Worm (Caenorhabditis elegans) whole organism, late embryonic: ENCODE results near the gene srt-18.

Experiments
- K02D7.2 ChIP-seq: sonication (generic microtip); optimal IDR thresholded peaks from 2 replicates; lab custom pipeline; 2017; ENCODE audit warnings: mild to moderate bottlenecking, missing genetic modification characterization, missing compliant biosample characterization
- T23F11.4 ChIP-seq: fragments of 200-800 bp; sonication (Bioruptor generic); optimal IDR thresholded peaks from 2 replicates; lab custom pipeline; 2018; ENCODE audit warnings: mild to moderate bottlenecking, missing genetic modification characterization, missing compliant biosample characterization
- ceh-22 ChIP-seq: sonication (generic microtip); optimal IDR thresholded peaks from 2 replicates; lab custom pipeline; 2017; ENCODE audit warnings: missing biosample characterization, missing genetic modification characterization
- ceh-9 ChIP-seq: sonication (generic microtip); optimal IDR thresholded peaks from 2 replicates; lab custom pipeline; 2016; ENCODE audit warnings: mild to moderate bottlenecking, missing genetic modification characterization, inconsistent platforms, missing compliant biosample characterization
- fkh-10 ChIP-seq: fragments of 150-350 bp; optimal IDR thresholded peaks from 2 replicates; lab custom pipeline; 2014; ENCODE audit warnings: missing biosample characterization, missing genetic modification reagents, missing genetic modification characterization
- pqm-1 ChIP-seq: sonication (generic microtip); optimal IDR thresholded peaks from 2 replicates; lab custom pipeline; 2016; ENCODE audit warnings: missing genetic modification characterization, missing compliant biosample characterization
- sox-2 ChIP-seq: fragments of 200-800 bp; sonication (Bioruptor generic); IDR thresholded peaks from 2 replicates; pipeline ENCODE4 v1.3.6; 2022; ENCODE audit warnings: missing genetic modification reagents, missing genetic modification characterization, missing compliant biosample characterization
- tbx-2 ChIP-seq: sonication (generic microtip); optimal IDR thresholded peaks from 2 replicates; lab custom pipeline; 2016; ENCODE audit warnings: missing genetic modification characterization, missing compliant biosample characterization

DNA sequence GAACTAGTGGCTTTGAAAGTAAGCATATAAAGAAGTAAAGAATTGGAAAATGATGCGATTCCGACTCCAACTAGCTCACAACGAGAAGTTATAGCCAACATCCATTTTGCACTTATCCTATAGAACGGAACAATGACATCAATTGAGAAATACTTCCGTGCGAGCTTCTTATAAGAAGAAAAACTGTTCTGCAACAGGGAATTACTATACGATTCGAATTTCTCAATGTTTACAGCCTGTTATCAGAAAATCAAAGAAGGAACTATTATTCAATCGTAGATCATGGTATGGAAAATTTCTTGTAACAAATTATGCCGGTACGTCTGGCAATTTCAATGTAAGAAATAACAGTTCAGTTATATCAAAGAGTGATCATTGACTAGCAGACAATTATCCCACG lies 29.7 kb downstream of the srt-18 start, which contains the start of gene str-85:
- TF ChIP-seq tbx-2 (tag; lab: Kevin White, UChicago) (no peak), sox-2 (GFP tag; lab: Robert Waterston, UW) (no peak), ceh-22 (tag; lab: Kevin White, UChicago) (no peak), ceh-9 (tag; lab: Kevin White, UChicago) (no peak), K02D7.2 (tag; lab: Kevin White, UChicago) (no peak), T23F11.4 (GFP tag; lab: Kevin White, UChicago) (no peak), fkh-10 (GFP tag; lab: Kevin White, UChicago) (no peak), pqm-1 (tag; lab: Kevin White, UChicago) (no peak)
